Fruit fly (Drosophila melanogaster): ENCODE data around the gene Jon66Ci.

dm6 chr3L:8370922-8371321 is 20.4 kb upstream of the Jon66Ci start:
- TF ChIP-seq EcR (GFP tag; optimal IDR thresholded peaks at IDR 0.05) (no peak), Dll (optimal IDR thresholded peaks at IDR 0.05) (no peak), usp (GFP tag; optimal IDR thresholded peaks at IDR 0.05) (no peak), psq (optimal IDR thresholded peaks at IDR 0.05) (no peak), CG8478 (optimal IDR thresholded peaks at IDR 0.05) (no peak)

Measured in whole organism.